Worm (Caenorhabditis elegans) whole organism, L3 larva: ENCODE results near the gene Y65A5A.24.

ENCODE experiments used
- aly-2 ChIP-seq: fragments of 150-350 bp; optimal IDR thresholded peaks from 2 replicates; lab custom pipeline; 2014; ENCODE audit warnings: missing biosample characterization, missing genetic modification characterization
- elt-2 ChIP-seq: sonication (generic microtip); optimal IDR thresholded peaks from 2 replicates; lab custom pipeline; 2016; ENCODE audit warnings: missing genetic modification reagents, mild to moderate bottlenecking, missing genetic modification characterization, missing compliant biosample characterization
- nfya-1 ChIP-seq: sonication (generic microtip); optimal IDR thresholded peaks from 2 replicates; lab custom pipeline; 2017; ENCODE audit warnings: missing genetic modification characterization, mild to moderate bottlenecking, missing compliant biosample characterization, antibody characterized with exemption, moderate library complexity; ENCODE audit not compliant: insufficient read depth
- nhr-12 ChIP-seq: fragments of 150-350 bp; optimal IDR thresholded peaks from 2 replicates; lab custom pipeline; 2014; ENCODE audit warnings: missing biosample characterization, missing genetic modification characterization
- nhr-23 ChIP-seq: fragments of 150-350 bp; optimal IDR thresholded peaks from 2 replicates; lab custom pipeline; 2014; ENCODE audit warnings: missing biosample characterization, missing genetic modification reagents, missing genetic modification characterization
- nhr-76 ChIP-seq: fragments of 150-350 bp; sonication (generic microtip); optimal IDR thresholded peaks from 5 replicates; lab custom pipeline; 2014; ENCODE audit warnings: missing biosample characterization, missing genetic modification characterization
- pqm-1 ChIP-seq: fragments of 150-350 bp; optimal IDR thresholded peaks from 2 replicates; lab custom pipeline; 2017; ENCODE audit warnings: missing biosample characterization, missing genetic modification characterization, inconsistent platforms
- sea-2 ChIP-seq: fragments of 150-350 bp; sonication (generic microtip); optimal IDR thresholded peaks from 4 replicates; lab custom pipeline; 2014; ENCODE audit warnings: missing biosample characterization, missing genetic modification reagents, missing genetic modification characterization
- skn-1 ChIP-seq: fragments of 150-350 bp; optimal IDR thresholded peaks from 2 replicates; lab custom pipeline; 2014; ENCODE audit warnings: missing biosample characterization, missing genetic modification characterization

DNA sequence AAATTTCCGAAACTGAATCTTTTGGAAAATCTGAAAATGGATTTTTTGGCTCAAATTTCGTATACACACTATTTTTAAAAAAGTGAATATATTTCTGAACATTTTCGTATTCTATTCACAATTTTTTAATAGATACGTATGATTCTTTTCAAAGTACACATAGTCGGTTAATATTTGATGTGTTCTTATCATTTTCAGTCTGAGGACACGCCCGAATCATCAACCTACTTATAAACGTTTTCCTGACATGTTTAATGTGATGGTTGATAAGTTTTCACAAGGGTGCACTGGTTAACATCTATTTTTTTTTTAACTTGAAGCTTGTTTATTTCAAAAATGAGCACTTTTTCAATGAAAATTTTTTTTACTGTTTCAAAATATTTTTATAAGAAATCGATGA lies 29.2 kb upstream of the Y65A5A.24 start:
- TF ChIP-seq nhr-12 (tag; lab: Kevin White, UChicago) (no peak), pqm-1 (tag; lab: Kevin White, UChicago) (peak; percentile 4), nfya-1 (tag; lab: Kevin White, UChicago) (no peak), aly-2 (tag; lab: Kevin White, UChicago) (no peak), nhr-23 (tag; lab: Kevin White, UChicago) (no peak), skn-1 (tag; lab: Kevin White, UChicago) (no peak), sea-2 (no peak), nhr-76 (tag; lab: Kevin White, UChicago) (no peak), elt-2 (tag; lab: Kevin White, UChicago) (peak; percentile 47)
